Worm (Caenorhabditis elegans) whole organism, L4 larva: Measurements from ENCODE around the gene H12D21.6.

Experiments
- D1046.2 ChIP-seq: fragments of 200-800 bp; sonication (Bioruptor generic); IDR thresholded peaks from 2 replicates; pipeline ENCODE4 v1.3.6; 2022; ENCODE audit warnings: missing genetic modification characterization, missing compliant biosample characterization
- F10B5.3 ChIP-seq: sonication (generic microtip); optimal IDR thresholded peaks from 2 replicates; lab custom pipeline; 2016; ENCODE audit warnings: mild to moderate bottlenecking, missing genetic modification characterization, missing compliant biosample characterization
- F26F4.8 ChIP-seq: fragments of 200-800 bp; sonication (Bioruptor generic); conservative IDR thresholded peaks from 2 replicates; pipeline ENCODE4 v1.3.6; 2022; ENCODE audit warnings: missing genetic modification characterization, missing compliant biosample characterization
- F37D6.2 ChIP-seq: sonication (generic microtip); optimal IDR thresholded peaks from 2 replicates; lab custom pipeline; 2016; ENCODE audit warnings: mild to moderate bottlenecking, missing genetic modification characterization, missing compliant biosample characterization
- T20F7.1 ChIP-seq: fragments of 200-800 bp; sonication (Bioruptor generic); optimal IDR thresholded peaks from 2 replicates; lab custom pipeline; 2018; ENCODE audit warnings: mild to moderate bottlenecking, missing genetic modification characterization, missing compliant biosample characterization
- T26A8.4 ChIP-seq: fragments of 200-800 bp; sonication (Bioruptor generic); IDR thresholded peaks from 2 replicates; pipeline ENCODE4 v1.3.6; 2022; ENCODE audit warnings: missing genetic modification characterization, missing compliant biosample characterization
- Y48G9A.11 ChIP-seq: fragments of 200-800 bp; sonication (Bioruptor generic); IDR thresholded peaks from 2 replicates; pipeline ENCODE4 v1.3.6; 2022; ENCODE audit warnings: missing genetic modification reagents, missing genetic modification characterization, missing compliant biosample characterization
- Y75B8A.6 ChIP-seq: fragments of 200-800 bp; sonication (Bioruptor generic); IDR thresholded peaks from 2 replicates; pipeline ENCODE4 v1.3.6; 2022; ENCODE audit warnings: missing genetic modification reagents, missing genetic modification characterization, missing compliant biosample characterization
- ama-1 ChIP-seq: fragments of 150-350 bp; optimal IDR thresholded peaks from 2 replicates; lab custom pipeline; 2014; ENCODE audit warnings: inconsistent platforms, mixed read lengths
- arid-1 ChIP-seq: fragments of 200-800 bp; sonication (Bioruptor generic); conservative IDR thresholded peaks from 2 replicates; pipeline ENCODE4 v1.3.6; 2022; ENCODE audit warnings: missing genetic modification reagents, missing genetic modification characterization, missing compliant biosample characterization
- ceh-28 ChIP-seq: fragments of 150-350 bp; optimal IDR thresholded peaks from 2 replicates; lab custom pipeline; 2014; ENCODE audit warnings: missing biosample characterization, missing genetic modification reagents, missing genetic modification characterization
- ceh-44 ChIP-seq: fragments of 200-800 bp; sonication (Bioruptor generic); IDR thresholded peaks from 2 replicates; pipeline ENCODE4 v1.3.6; 2022; ENCODE audit warnings: missing genetic modification reagents, missing genetic modification characterization, missing compliant biosample characterization
- ceh-62 ChIP-seq: sonication (generic microtip); optimal IDR thresholded peaks from 2 replicates; lab custom pipeline; 2017; ENCODE audit warnings: missing biosample characterization, missing genetic modification characterization
- ceh-82 ChIP-seq: sonication (generic microtip); optimal IDR thresholded peaks from 2 replicates; lab custom pipeline; 2017; ENCODE audit warnings: missing biosample characterization, missing genetic modification characterization
- ces-1 ChIP-seq: fragments of 150-350 bp; sonication (generic microtip); optimal IDR thresholded peaks from 4 replicates; lab custom pipeline; 2014; ENCODE audit warnings: missing biosample characterization, missing genetic modification reagents, missing genetic modification characterization
- ctbp-1 ChIP-seq: fragments of 200-800 bp; sonication (Bioruptor generic); IDR thresholded peaks from 2 replicates; pipeline ENCODE4 v1.3.6; 2022; ENCODE audit warnings: missing genetic modification reagents, missing genetic modification characterization, missing compliant biosample characterization
- daf-12 ChIP-seq: fragments of 150-350 bp; optimal IDR thresholded peaks from 2 replicates; lab custom pipeline; 2014; ENCODE audit warnings: missing biosample characterization, missing genetic modification reagents, missing genetic modification characterization
- daf-16 ChIP-seq, 3 experiments: sonication (generic microtip); optimal IDR thresholded peaks; 2 replicates each; lab custom pipeline; 2016 to 2017; ENCODE audit warnings: missing genetic modification characterization in 3 of 3, missing genetic modification reagents in 3 of 3, mild to moderate bottlenecking in 2 of 3, missing compliant biosample characterization in 2 of 3, missing biosample characterization in 1 of 3, moderate library complexity in 1 of 3
- daf-8 ChIP-seq: fragments of 200-800 bp; sonication (Bioruptor generic); IDR thresholded peaks from 2 replicates; pipeline ENCODE4 v1.3.6; 2022; ENCODE audit warnings: missing genetic modification characterization, missing compliant biosample characterization
- dmd-8 ChIP-seq: fragments of 200-800 bp; sonication (Bioruptor generic); IDR thresholded peaks from 2 replicates; pipeline ENCODE4 v1.3.6; 2022; ENCODE audit warnings: missing genetic modification characterization, missing compliant biosample characterization
- dmd-9 ChIP-seq: fragments of 200-800 bp; sonication (Bioruptor generic); IDR thresholded peaks from 2 replicates; pipeline ENCODE4 v1.3.6; 2022; ENCODE audit warnings: missing genetic modification reagents, missing genetic modification characterization, missing compliant biosample characterization
- dpl-1 ChIP-seq: fragments of 150-350 bp; optimal IDR thresholded peaks from 2 replicates; lab custom pipeline; 2014; ENCODE audit warnings: missing biosample characterization, missing genetic modification reagents, missing genetic modification characterization
- dve-1 ChIP-seq: sonication (generic microtip); optimal IDR thresholded peaks from 2 replicates; lab custom pipeline; 2017; ENCODE audit warnings: antibody characterized with exemption, mild to moderate bottlenecking, missing genetic modification characterization, missing compliant biosample characterization; ENCODE audit not compliant: insufficient read depth
- gei-8 ChIP-seq: fragments of 200-800 bp; sonication (Bioruptor generic); optimal IDR thresholded peaks from 2 replicates; lab custom pipeline; 2018; ENCODE audit warnings: mild to moderate bottlenecking, missing genetic modification characterization, missing compliant biosample characterization
- hif-1 ChIP-seq, 2 experiments: sonication (generic microtip); optimal IDR thresholded peaks; 2 replicates each; lab custom pipeline; 2016 to 2017; ENCODE audit warnings: missing compliant biosample characterization in 2 of 2, missing genetic modification characterization in 2 of 2, missing genetic modification reagents in 2 of 2, missing genotype in 2 of 2, mild to moderate bottlenecking in 1 of 2
- hlh-11 ChIP-seq: fragments of 200-800 bp; sonication (Bioruptor generic); optimal IDR thresholded peaks from 2 replicates; lab custom pipeline; 2018; ENCODE audit warnings: mild to moderate bottlenecking, missing genetic modification characterization, missing compliant biosample characterization
- hlh-30 ChIP-seq: sonication (generic microtip); optimal IDR thresholded peaks from 2 replicates; lab custom pipeline; 2017; ENCODE audit warnings: antibody characterized with exemption, mild to moderate bottlenecking, missing genetic modification characterization, missing compliant biosample characterization; ENCODE audit not compliant: insufficient read depth
- lin-13 ChIP-seq: fragments of 150-350 bp; optimal IDR thresholded peaks from 2 replicates; lab custom pipeline; 2014; ENCODE audit warnings: missing biosample characterization, missing genetic modification reagents, missing genetic modification characterization
- lin-38 ChIP-seq: fragments of 200-800 bp; sonication (Bioruptor generic); IDR thresholded peaks from 2 replicates; pipeline ENCODE4 v1.3.6; 2022; ENCODE audit warnings: missing genetic modification reagents, missing genetic modification characterization, missing compliant biosample characterization
- lin-39 ChIP-seq: fragments of 150-350 bp; optimal IDR thresholded peaks from 2 replicates; lab custom pipeline; 2014; ENCODE audit warnings: missing biosample characterization, missing genetic modification reagents, missing genetic modification characterization
- lir-3 ChIP-seq: sonication (generic microtip); optimal IDR thresholded peaks from 2 replicates; lab custom pipeline; 2016; ENCODE audit warnings: mild to moderate bottlenecking, missing genetic modification characterization, missing compliant biosample characterization
- lsy-2 ChIP-seq, 2 experiments: fragments of 150-350 bp in 1 of 2; sonication (generic microtip) in 1 of 2; optimal IDR thresholded peaks; 2 replicates each; lab custom pipeline; 2014 to 2017; ENCODE audit warnings: missing biosample characterization in 2 of 2, missing genetic modification characterization in 2 of 2
- madf-9 ChIP-seq: fragments of 200-800 bp; sonication (Bioruptor generic); conservative IDR thresholded peaks from 2 replicates; pipeline ENCODE4 v1.3.6; 2022; ENCODE audit warnings: missing genetic modification reagents, missing genetic modification characterization, missing compliant biosample characterization
- nhr-102 ChIP-seq: sonication (generic microtip); optimal IDR thresholded peaks from 2 replicates; lab custom pipeline; 2016; ENCODE audit warnings: mild to moderate bottlenecking, missing genetic modification characterization, moderate library complexity, missing compliant biosample characterization
- nhr-237 ChIP-seq: sonication (generic microtip); optimal IDR thresholded peaks from 2 replicates; lab custom pipeline; 2017; ENCODE audit warnings: missing biosample characterization, missing genetic modification characterization
- nhr-25 ChIP-seq: sonication (generic microtip); optimal IDR thresholded peaks from 2 replicates; lab custom pipeline; 2017; ENCODE audit warnings: missing genetic modification characterization, mild to moderate bottlenecking, missing compliant biosample characterization, antibody characterized with exemption, moderate library complexity, borderline replicate concordance; ENCODE audit not compliant: insufficient read depth
- nhr-41 ChIP-seq: fragments of 200-800 bp; sonication (Bioruptor generic); IDR thresholded peaks from 2 replicates; pipeline ENCODE4 v1.3.6; 2022; ENCODE audit warnings: missing genetic modification reagents, missing genetic modification characterization, missing compliant biosample characterization
- pha-4 ChIP-seq, 2 experiments: fragments of 150-350 bp in 1 of 2; fragments of 200-800 bp in 1 of 2; sonication (Bioruptor generic) in 1 of 2; IDR thresholded peaks in 1 of 2; optimal IDR thresholded peaks in 1 of 2; 2 replicates each; pipeline versions ENCODE4 v1.3.6 to Lab custom; 2014 to 2022; ENCODE audit warnings: missing genetic modification characterization in 2 of 2, missing genetic modification reagents in 2 of 2, missing biosample characterization in 1 of 2, missing compliant biosample characterization in 1 of 2
- php-3 ChIP-seq: fragments of 200-800 bp; sonication (Bioruptor generic); IDR thresholded peaks from 2 replicates; pipeline ENCODE4 v1.3.6; 2022; ENCODE audit warnings: missing genetic modification reagents, missing genetic modification characterization, missing compliant biosample characterization
- rbr-2 ChIP-seq: sonication (generic microtip); optimal IDR thresholded peaks from 2 replicates; lab custom pipeline; 2016; ENCODE audit warnings: missing genotype, missing genetic modification characterization, missing compliant biosample characterization
- sdz-12 ChIP-seq: fragments of 200-800 bp; sonication (Bioruptor generic); optimal IDR thresholded peaks from 2 replicates; lab custom pipeline; 2018; ENCODE audit warnings: mild to moderate bottlenecking, missing genetic modification characterization, missing compliant biosample characterization
- set-16 ChIP-seq: fragments of 200-800 bp; sonication (Bioruptor generic); IDR thresholded peaks from 2 replicates; pipeline ENCODE4 v1.3.6; 2022; ENCODE audit warnings: missing genetic modification reagents, missing genetic modification characterization, missing compliant biosample characterization
- skn-1 ChIP-seq: fragments of 150-350 bp; optimal IDR thresholded peaks from 2 replicates; lab custom pipeline; 2014; ENCODE audit warnings: missing biosample characterization, missing genetic modification characterization
- spr-1 ChIP-seq: sonication (generic microtip); optimal IDR thresholded peaks from 2 replicates; lab custom pipeline; 2016; ENCODE audit warnings: mild to moderate bottlenecking, missing genetic modification characterization, missing compliant biosample characterization
- spr-3 ChIP-seq: fragments of 200-800 bp; sonication (Bioruptor generic); optimal IDR thresholded peaks from 2 replicates; lab custom pipeline; 2018; ENCODE audit warnings: mild to moderate bottlenecking, missing genetic modification characterization, missing compliant biosample characterization
- tag-97 ChIP-seq: fragments of 200-800 bp; sonication (Bioruptor generic); IDR thresholded peaks from 2 replicates; pipeline ENCODE4 v1.3.6; 2022; ENCODE audit warnings: missing genetic modification characterization, missing compliant biosample characterization
- vab-7 ChIP-seq: fragments of 200-800 bp; sonication (Bioruptor generic); IDR thresholded peaks from 2 replicates; pipeline ENCODE4 v1.3.6; 2022; ENCODE audit warnings: missing genetic modification reagents, missing genetic modification characterization, missing compliant biosample characterization
- zfp-3 ChIP-seq: fragments of 200-800 bp; sonication (Bioruptor generic); conservative IDR thresholded peaks from 2 replicates; pipeline ENCODE4 v1.3.6; 2022; ENCODE audit warnings: missing genetic modification reagents, missing genetic modification characterization, missing compliant biosample characterization
- zip-11 ChIP-seq: fragments of 200-800 bp; sonication (Bioruptor generic); IDR thresholded peaks from 2 replicates; pipeline ENCODE4 v1.3.6; 2022; ENCODE audit warnings: missing genetic modification characterization, missing compliant biosample characterization

Gene H12D21.6

ce11 chrV:14876257-14876656 is 21.4 kb downstream of the H12D21.6 start (continued):
- TF ChIP-seq madf-9 (GFP tag; lab: Robert Waterston, UW) (no peak), hif-1 (tag; optimal IDR thresholded peaks at IDR 0.05; lab: Kevin White, UChicago) (no peak), F26F4.8 (GFP tag; lab: Robert Waterston, UW) (no peak), nhr-237 (tag; lab: Kevin White, UChicago) (no peak), zfp-3 (GFP tag; lab: Robert Waterston, UW) (no peak), Y48G9A.11 (0 out of 2 replicates have a peak, but pooled peaks have one; percentile 17), dmd-9 (GFP tag; lab: Robert Waterston, UW) (no peak), ces-1 (GFP tag; lab: Kevin White, UChicago) (no peak), ama-1 (lab: Kevin White, UChicago) (no peak), ceh-28 (tag; lab: Kevin White, UChicago) (no peak), zip-11 (no peak), ceh-62 (no peak), vab-7 (GFP tag; lab: Robert Waterston, UW) (peak; percentile 48; the same call in 1 of the 2 replicates), gei-8 (no peak), hlh-30 (tag; lab: Kevin White, UChicago) (peak; percentile 18), ceh-44 (GFP tag; lab: Robert Waterston, UW) (peak; percentile 69; the same call in 1 of the 2 replicates), set-16 (GFP tag; lab: Robert Waterston, UW) (no peak), pha-4 (GFP tag; IDR thresholded peaks at IDR 0.05; lab: Robert Waterston, UW) (no peak; the same call in 1 of the 2 replicates), pha-4 (tag; optimal IDR thresholded peaks at IDR 0.05; lab: Kevin White, UChicago) (no peak), ceh-82 (tag; lab: Kevin White, UChicago) (no peak), Y75B8A.6 (GFP tag; lab: Robert Waterston, UW) (no peak), lin-39 (tag; lab: Kevin White, UChicago) (no peak), T26A8.4 (GFP tag; lab: Robert Waterston, UW) (peak; percentile 44; the same call in 1 of the 2 replicates), rbr-2 (peak; percentile 35), php-3 (GFP tag; lab: Robert Waterston, UW) (peak; percentile 35; the same call in 1 of the 2 replicates), nhr-102 (no peak), hlh-11 (tag; lab: Kevin White, UChicago) (peak; percentile 46), dve-1 (tag; lab: Kevin White, UChicago) (no peak), spr-3 (no peak), ctbp-1 (GFP tag; lab: Robert Waterston, UW) (0 out of 2 replicates have a peak, but pooled peaks have one; percentile 19), F10B5.3 (tag; lab: Kevin White, UChicago) (peak; percentile 1), lsy-2 (tag; optimal IDR thresholded peaks at IDR 0.05; lab: Kevin White, UChicago) (no peak), dpl-1 (GFP tag; lab: Kevin White, UChicago) (no peak), lin-13 (GFP tag; lab: Kevin White, UChicago) (no peak), tag-97 (GFP tag; lab: Robert Waterston, UW) (no peak), D1046.2 (GFP tag; lab: Robert Waterston, UW) (no peak), lin-38 (GFP tag; lab: Robert Waterston, UW) (no peak), daf-8 (no peak), F37D6.2 (tag; lab: Kevin White, UChicago) (no peak), sdz-12 (no peak), spr-1 (no peak), skn-1 (tag; lab: Kevin White, UChicago) (no peak), T20F7.1 (no peak), daf-16 (GFP tag; optimal IDR thresholded peaks at IDR 0.05; lab: Kevin White, UChicago) (peak in 1 of 2 experiments; percentile 42), daf-16 (tag; optimal IDR thresholded peaks at IDR 0.05; lab: Kevin White, UChicago) (no peak), daf-12 (no peak), nhr-41 (GFP tag; lab: Robert Waterston, UW) (no peak), lir-3 (tag; lab: Kevin White, UChicago) (no peak), nhr-25 (tag; lab: Kevin White, UChicago) (no peak), arid-1 (GFP tag; lab: Robert Waterston, UW) (no peak), dmd-8 (GFP tag; lab: Robert Waterston, UW) (peak; percentile 49; the same call in 1 of the 2 replicates)
